Fruit fly (Drosophila melanogaster): Measurements from ENCODE around the gene CG12025.

The CG12025 gene

dm6 chr3L:1865121-1865727 lies at the start of gene CG12025, which contains the start of gene HBS1 (continued):
- TF ChIP-seq zf30C (GFP tag; optimal IDR thresholded peaks at IDR 0.05) (no peak), bsh (GFP tag; optimal IDR thresholded peaks at IDR 0.05) (peak in 1 of 2 experiments; percentile 45), dpn (GFP tag; optimal IDR thresholded peaks at IDR 0.05) (peak; percentile 51 to 64), br (optimal IDR thresholded peaks at IDR 0.05) (no peak), tx (GFP tag; optimal IDR thresholded peaks at IDR 0.05) (peak; percentile 20), mam (GFP tag; optimal IDR thresholded peaks at IDR 0.05) (peak; percentile 63), Atf3 (GFP tag; optimal IDR thresholded peaks at IDR 0.05) (no peak), CG12236 (GFP tag; optimal IDR thresholded peaks at IDR 0.05) (no peak), HLH3B (GFP tag; IDR thresholded peaks at IDR 0.05) (peak; percentile 27; the same call in 1 of the 2 replicates), CG7372 (GFP tag; IDR thresholded peaks at IDR 0.05) (peak; percentile 72), NC2β (GFP tag; optimal IDR thresholded peaks at IDR 0.05) (peak; percentile 44), en (GFP tag; optimal IDR thresholded peaks at IDR 0.05) (no peak), CG12659 (GFP tag; optimal IDR thresholded peaks at IDR 0.05) (peak; percentile 80), CG13624 (GFP tag; optimal IDR thresholded peaks at IDR 0.05) (peak; percentile 67), CG18599 (GFP tag; optimal IDR thresholded peaks at IDR 0.05) (peak; percentile 44), vvl (GFP tag; IDR thresholded peaks at IDR 0.05) (peak; percentile 41; the same call in 1 of the 2 replicates), lmd (GFP tag; IDR thresholded peaks at IDR 0.05) (peak; percentile 69), Scr (GFP tag; IDR thresholded peaks at IDR 0.05; ENCODE audit: partially characterized antibody) (no peak), CoRest (tag; optimal IDR thresholded peaks at IDR 0.05) (peak; percentile 73), sima (GFP tag; optimal IDR thresholded peaks at IDR 0.05) (no peak), Mes4 (GFP tag; optimal IDR thresholded peaks at IDR 0.05) (peak; percentile 10), zfh1 (GFP tag; IDR thresholded peaks at IDR 0.05) (peak; percentile 56; the same call in 1 of the 3 replicates), Ssrp (tag; optimal IDR thresholded peaks at IDR 0.05) (peak; percentile 50), lilli (GFP tag; optimal IDR thresholded peaks at IDR 0.05) (peak; percentile 72), CG3407 (GFP tag; optimal IDR thresholded peaks at IDR 0.05) (peak; percentile 29), Hsf (GFP tag; optimal IDR thresholded peaks at IDR 0.05) (peak; percentile 79), CG17568 (GFP tag; optimal IDR thresholded peaks at IDR 0.05) (no peak), CG13894 (tag; optimal IDR thresholded peaks at IDR 0.05) (peak; percentile 59), chm (GFP tag; IDR thresholded peaks at IDR 0.05) (0 out of 2 replicates have a peak, but pooled peaks have one; percentile 25), Meics (GFP tag; optimal IDR thresholded peaks at IDR 0.05) (peak; percentile 49), CG32532 (GFP tag; IDR thresholded peaks at IDR 0.05) (peak; percentile 31; the same call in 1 of the 2 replicates), ranshi (GFP tag; IDR thresholded peaks at IDR 0.05) (peak; percentile 26; the same call in 1 of the 2 replicates), CG11695 (GFP tag; IDR thresholded peaks at IDR 0.05) (no peak), onecut (GFP tag; IDR thresholded peaks at IDR 0.05) (peak; percentile 5; the same call in 1 of the 2 replicates), CG10267 (tag; optimal IDR thresholded peaks at IDR 0.05) (peak; percentile 71), CG9609 (GFP tag; optimal IDR thresholded peaks at IDR 0.05) (peak; percentile 27), sens (GFP tag) (peak; percentile 94), CG8478 (optimal IDR thresholded peaks at IDR 0.05) (no peak), CG11723 (GFP tag; optimal IDR thresholded peaks at IDR 0.05) (peak; percentile 38), MESR4 (GFP tag; optimal IDR thresholded peaks at IDR 0.05) (peak; percentile 74), Ada2b (GFP tag; IDR thresholded peaks at IDR 0.05) (0 out of 2 replicates have a peak, but pooled peaks have one; percentile 41), CG11247 (GFP tag; IDR thresholded peaks at IDR 0.05) (peak; percentile 49; the same call in 1 of the 2 replicates), tll (GFP tag; optimal IDR thresholded peaks at IDR 0.05) (peak in 1 of 2 experiments; percentile 82), CG2199 (GFP tag; IDR thresholded peaks at IDR 0.05) (no peak), tin (GFP tag; optimal IDR thresholded peaks at IDR 0.05) (peak; percentile 61), PHDP (tag; optimal IDR thresholded peaks at IDR 0.05) (peak; percentile 54), Camta (GFP tag; optimal IDR thresholded peaks at IDR 0.05) (peak; percentile 40), Max (GFP tag; optimal IDR thresholded peaks at IDR 0.05) (peak; percentile 39), Bdp1 (GFP tag; optimal IDR thresholded peaks at IDR 0.05) (peak; percentile 40), sisA (GFP tag; IDR thresholded peaks at IDR 0.05) (peak; percentile 62), az2 (GFP tag; optimal IDR thresholded peaks at IDR 0.05) (peak; percentile 24)
